Worm (Caenorhabditis elegans): ENCODE measurements around the gene pyt-1.
A peak's percentile ranks its signal among the peaks of the same experiment; 100 is the strongest.

The pyt-1 gene

ce11 chrV:10247673-10248239 lies 18.6 kb upstream of the pyt-1 start:
- TF ChIP-seq nhr-28 (tag; optimal IDR thresholded peaks at IDR 0.05), result peak; percentile 13
- TF ChIP-seq daf-16 (GFP tag; optimal IDR thresholded peaks at IDR 0.05), result no peak
- TF ChIP-seq daf-16 (tag; optimal IDR thresholded peaks at IDR 0.05), result no peak
- TF ChIP-seq lin-13 (GFP tag; optimal IDR thresholded peaks at IDR 0.05), result no peak
- TF ChIP-seq ama-1 (optimal IDR thresholded peaks at IDR 0.05), result peak; percentile 23
- no peak for TF ChIP-seq jun-1 (tag; optimal IDR thresholded peaks at IDR 0.05)
- TF ChIP-seq lin-1 (GFP tag; IDR thresholded peaks at IDR 0.05), result no peak
- TF ChIP-seq lin-15B (tag; optimal IDR thresholded peaks at IDR 0.05), result no peak
- no peak for TF ChIP-seq egl-27 (tag; optimal IDR thresholded peaks at IDR 0.05)
- no peak for TF ChIP-seq daf-19 (GFP tag; conservative IDR thresholded peaks at IDR 0.05)
- TF ChIP-seq unc-62 (GFP tag; optimal IDR thresholded peaks at IDR 0.05 in 1 of 2), result peak in 1 of 2 experiments; percentile 81
- no peak for TF ChIP-seq unc-62 (tag; optimal IDR thresholded peaks at IDR 0.05)
- TF ChIP-seq aha-1 (tag), result peak; percentile 56
- TF ChIP-seq php-3 (GFP tag; IDR thresholded peaks at IDR 0.05), result no peak
- no peak for TF ChIP-seq nhr-11 (tag; optimal IDR thresholded peaks at IDR 0.05)
- TF ChIP-seq dve-1 (tag; optimal IDR thresholded peaks at IDR 0.05; ENCODE audit: insufficient read depth), result peak; percentile 6
- TF ChIP-seq pqm-1 (tag; optimal IDR thresholded peaks at IDR 0.05), result no peak
- TF ChIP-seq lsy-2 (tag; optimal IDR thresholded peaks at IDR 0.05), result peak in 1 of 2 experiments; percentile 25
- TF ChIP-seq hlh-30 (tag; optimal IDR thresholded peaks at IDR 0.05; ENCODE audit: insufficient read depth), result peak; percentile 51

- TF ChIP-seq nhr-102 (tag; optimal IDR thresholded peaks at IDR 0.05) (no peak), ztf-11 (tag; optimal IDR thresholded peaks at IDR 0.05) (no peak), lin-13 (GFP tag; optimal IDR thresholded peaks at IDR 0.05) (no peak), madf-9 (GFP tag; conservative IDR thresholded peaks at IDR 0.05) (peak; percentile 85), daf-16 (GFP tag; optimal IDR thresholded peaks at IDR 0.05) (peak in 1 of 2 experiments; percentile 32), daf-16 (tag; optimal IDR thresholded peaks at IDR 0.05) (peak; percentile 84), nhr-237 (tag; optimal IDR thresholded peaks at IDR 0.05) (no peak), dve-1 (tag; optimal IDR thresholded peaks at IDR 0.05; ENCODE audit: insufficient read depth) (peak; percentile 15), Y75B8A.6 (GFP tag; IDR thresholded peaks at IDR 0.05) (no peak), hif-1 (tag; optimal IDR thresholded peaks at IDR 0.05) (peak in 1 of 2 experiments; percentile 68), snpc-1.2 (GFP tag; IDR thresholded peaks at IDR 0.05) (no peak), madf-5 (GFP tag; IDR thresholded peaks at IDR 0.05) (no peak), vab-7 (GFP tag; IDR thresholded peaks at IDR 0.05) (no peak), lin-15B (tag; optimal IDR thresholded peaks at IDR 0.05) (no peak), attf-4 (tag; optimal IDR thresholded peaks at IDR 0.05) (no peak), lsy-2 (tag; optimal IDR thresholded peaks at IDR 0.05) (no peak), gei-8 (GFP tag; optimal IDR thresholded peaks at IDR 0.05) (no peak), dpl-1 (GFP tag; optimal IDR thresholded peaks at IDR 0.05) (no peak), mep-1 (tag; optimal IDR thresholded peaks at IDR 0.05) (no peak), daf-12 (tag; optimal IDR thresholded peaks at IDR 0.05) (no peak), dmd-6 (GFP tag; IDR thresholded peaks at IDR 0.05) (peak; percentile 31), rbr-2 (tag; optimal IDR thresholded peaks at IDR 0.05) (peak; percentile 21), zag-1 (tag; optimal IDR thresholded peaks at IDR 0.05) (no peak), lin-39 (tag; optimal IDR thresholded peaks at IDR 0.05) (no peak), ces-1 (GFP tag; optimal IDR thresholded peaks at IDR 0.05) (no peak), hlh-11 (tag; optimal IDR thresholded peaks at IDR 0.05) (peak; percentile 65), ama-1 (optimal IDR thresholded peaks at IDR 0.05) (peak; percentile 1), nhr-77 (tag; optimal IDR thresholded peaks at IDR 0.05) (no peak), aly-2 (tag; optimal IDR thresholded peaks at IDR 0.05) (no peak), mdl-1 (tag; optimal IDR thresholded peaks at IDR 0.05) (peak; percentile 14 to 81), aha-1 (tag) (no peak), hlh-30 (tag; optimal IDR thresholded peaks at IDR 0.05; ENCODE audit: insufficient read depth) (peak; percentile 78), T26A8.4 (GFP tag; IDR thresholded peaks at IDR 0.05) (peak; percentile 33; the same call in 1 of the 2 replicates), set-16 (GFP tag; IDR thresholded peaks at IDR 0.05) (peak; percentile 52), lin-38 (GFP tag; IDR thresholded peaks at IDR 0.05) (no peak), ceh-44 (GFP tag; IDR thresholded peaks at IDR 0.05) (no peak), ceh-20 (GFP tag; IDR thresholded peaks at IDR 0.05) (no peak), fos-1 (tag; optimal IDR thresholded peaks at IDR 0.05) (no peak), zfp-2 (tag; optimal IDR thresholded peaks at IDR 0.05) (no peak), mes-2 (tag; optimal IDR thresholded peaks at IDR 0.05; ENCODE audit: poor library complexity, severe bottlenecking) (peak; percentile 39)
Measured at ce11 chrV:10246967-10247366, 17.8 kb upstream of the pyt-1 start.
